Worm (Caenorhabditis elegans): ENCODE data around the gene vab-15.

Gene vab-15

DNA sequence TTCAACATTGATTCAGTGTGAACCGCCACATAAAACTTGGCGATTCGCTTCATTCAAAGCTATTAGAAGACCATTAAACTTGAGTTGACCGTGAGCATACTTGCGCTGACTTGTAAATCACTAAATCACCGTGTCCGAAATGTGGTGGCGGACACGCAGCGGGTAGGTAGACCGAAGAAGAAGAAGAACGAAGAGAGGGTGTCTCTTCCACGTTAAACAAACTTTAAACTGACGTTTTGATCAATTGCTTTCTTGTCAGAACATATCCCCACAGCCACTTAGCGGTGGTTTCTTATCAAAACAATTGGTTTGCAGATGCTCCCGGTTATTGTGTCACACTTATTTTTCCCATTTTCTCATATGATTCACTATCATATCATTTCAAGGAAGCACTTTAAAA, 3.5 kb upstream of the vab-15 start:
- TF ChIP-seq pqm-1 (tag; optimal IDR thresholded peaks at IDR 0.05) (no peak), arid-1 (GFP tag; conservative IDR thresholded peaks at IDR 0.05) (no peak), set-16 (GFP tag; IDR thresholded peaks at IDR 0.05) (no peak), hlh-30 (tag; optimal IDR thresholded peaks at IDR 0.05; ENCODE audit: insufficient read depth) (no peak), daf-19 (GFP tag; conservative IDR thresholded peaks at IDR 0.05) (no peak), Y75B8A.6 (GFP tag; IDR thresholded peaks at IDR 0.05) (no peak), lin-15B (tag; optimal IDR thresholded peaks at IDR 0.05) (no peak), R02D3.7 (tag; optimal IDR thresholded peaks at IDR 0.05) (no peak)

DNA sequence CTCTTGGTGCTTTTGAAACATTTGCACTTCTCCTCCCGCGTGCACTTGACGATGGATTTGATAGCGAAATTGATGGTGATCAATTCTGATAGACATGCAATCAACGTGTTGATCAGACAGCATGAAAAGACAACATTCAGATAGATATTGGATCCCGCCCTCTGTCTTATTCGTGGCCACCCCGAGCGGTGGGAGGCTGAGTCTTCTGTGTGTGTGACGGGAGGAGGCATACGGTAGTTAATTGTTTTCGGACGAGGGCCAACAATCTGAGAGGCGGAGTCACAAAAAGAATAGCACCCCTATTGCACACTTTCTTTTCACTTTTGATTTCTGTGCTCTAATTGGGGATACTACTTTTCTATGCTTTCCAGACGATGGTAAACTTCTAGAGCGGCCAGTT, 1.2 kb upstream of the vab-15 start:
- no peak for TF ChIP-seq mdl-1 (tag; optimal IDR thresholded peaks at IDR 0.05)
- no peak for TF ChIP-seq dmd-6 (GFP tag; IDR thresholded peaks at IDR 0.05)
- TF ChIP-seq egl-27 (tag; optimal IDR thresholded peaks at IDR 0.05) = no peak

DNA sequence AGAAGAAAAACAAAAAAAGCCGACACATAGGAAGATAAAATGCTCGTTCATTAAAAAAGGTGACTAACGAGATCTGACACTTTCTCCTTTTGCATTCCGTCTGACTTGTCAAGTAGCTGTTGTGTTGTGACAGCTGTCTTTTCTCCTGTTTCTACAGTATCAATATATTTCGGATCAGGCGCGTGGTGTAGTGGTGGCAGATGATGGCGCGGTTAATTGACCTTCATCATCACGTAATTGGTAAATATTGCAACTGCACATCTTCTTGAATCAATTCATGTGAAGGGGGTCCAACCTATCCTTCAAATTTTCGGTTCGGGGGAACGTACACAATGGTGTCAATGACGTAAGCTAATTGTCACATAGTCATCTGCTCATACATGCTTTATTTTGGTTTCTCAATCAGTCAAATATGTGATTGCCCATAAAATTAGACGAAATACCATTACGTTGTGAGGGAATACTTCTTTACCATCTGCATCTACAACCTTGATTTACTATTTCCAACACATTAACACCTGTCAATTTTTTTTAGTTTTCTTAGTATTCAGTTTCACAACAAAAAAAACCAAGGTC, 1.2 kb downstream of the vab-15 start:
- no peak for TF ChIP-seq daf-16 (GFP tag; optimal IDR thresholded peaks at IDR 0.05)
- TF ChIP-seq daf-16 (tag; optimal IDR thresholded peaks at IDR 0.05) = no peak
- TF ChIP-seq unc-62 (GFP tag; optimal IDR thresholded peaks at IDR 0.05 in 1 of 2) = peak in 1 of 2 experiments; percentile 92
- no peak for TF ChIP-seq unc-62 (tag; optimal IDR thresholded peaks at IDR 0.05)

DNA sequence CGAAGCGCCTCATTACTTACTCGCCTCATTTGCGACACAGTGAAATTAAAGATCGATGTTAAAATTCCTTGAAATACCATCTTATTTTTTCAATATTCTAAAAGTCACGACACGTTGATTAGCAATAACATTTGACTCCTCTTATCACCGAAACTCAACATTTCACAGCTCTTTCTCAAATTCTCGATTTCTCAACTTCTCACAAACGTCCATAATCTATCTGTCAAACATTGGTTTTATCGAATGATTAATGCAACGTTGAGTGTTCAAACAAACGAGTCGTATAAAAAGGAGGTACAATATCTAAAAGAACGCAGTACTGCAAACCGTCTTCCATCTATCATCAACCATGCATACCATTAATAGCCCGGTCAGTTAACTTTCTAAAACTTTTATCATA, 3.2 kb downstream of the vab-15 start, which contains the start of gene lec-8:
TSS of gene lec-8 (plus strand) at position 314 of the 400 bp plus-strand sequence.
- TF ChIP-seq R02D3.7 (tag; optimal IDR thresholded peaks at IDR 0.05) (no peak), T26A8.4 (GFP tag; IDR thresholded peaks at IDR 0.05) (no peak), aly-2 (tag; optimal IDR thresholded peaks at IDR 0.05) (no peak), daf-19 (GFP tag; conservative IDR thresholded peaks at IDR 0.05) (no peak), aha-1 (tag) (peak; percentile 82), F44E2.7 (GFP tag; IDR thresholded peaks at IDR 0.05) (no peak), D1046.2 (GFP tag; IDR thresholded peaks at IDR 0.05) (no peak), nhr-28 (tag; optimal IDR thresholded peaks at IDR 0.05) (peak; percentile 68), nhr-10 (tag; optimal IDR thresholded peaks at IDR 0.05) (no peak), nhr-42 (GFP tag; IDR thresholded peaks at IDR 0.05) (no peak), daf-16 (GFP tag; optimal IDR thresholded peaks at IDR 0.05) (no peak), daf-16 (tag; optimal IDR thresholded peaks at IDR 0.05) (peak; percentile 81), dve-1 (tag; optimal IDR thresholded peaks at IDR 0.05; ENCODE audit: insufficient read depth) (peak; percentile 84), hlh-30 (tag; optimal IDR thresholded peaks at IDR 0.05; ENCODE audit: insufficient read depth) (no peak), nhr-111 (GFP tag; optimal IDR thresholded peaks at IDR 0.05) (no peak), hlh-11 (tag; optimal IDR thresholded peaks at IDR 0.05) (peak; percentile 65), nhr-76 (tag; optimal IDR thresholded peaks at IDR 0.05) (no peak), T20F7.1 (GFP tag; optimal IDR thresholded peaks at IDR 0.05) (peak; percentile 45), ztf-11 (tag; optimal IDR thresholded peaks at IDR 0.05) (no peak), snpc-4 (tag; optimal IDR thresholded peaks at IDR 0.05) (no peak), nhr-237 (tag; optimal IDR thresholded peaks at IDR 0.05) (no peak), tra-1 (GFP tag; IDR thresholded peaks at IDR 0.05) (peak; percentile 80; the same call in 1 of the 2 replicates), pha-4 (GFP tag; IDR thresholded peaks at IDR 0.05) (no peak), pha-4 (tag; optimal IDR thresholded peaks at IDR 0.05) (no peak), ceh-20 (GFP tag; IDR thresholded peaks at IDR 0.05) (peak; percentile 72; the same call in 1 of the 2 replicates), dpl-1 (GFP tag; optimal IDR thresholded peaks at IDR 0.05) (no peak), arid-1 (GFP tag; conservative IDR thresholded peaks at IDR 0.05) (no peak), lin-13 (GFP tag; optimal IDR thresholded peaks at IDR 0.05) (no peak), nhr-41 (GFP tag; IDR thresholded peaks at IDR 0.05) (no peak), pqm-1 (tag; optimal IDR thresholded peaks at IDR 0.05) (peak; percentile 47), php-3 (GFP tag; IDR thresholded peaks at IDR 0.05) (peak; percentile 69), nhr-77 (tag; optimal IDR thresholded peaks at IDR 0.05) (peak; percentile 28), dmd-6 (GFP tag; IDR thresholded peaks at IDR 0.05) (peak; percentile 81), F49E8.2 (tag; optimal IDR thresholded peaks at IDR 0.05; ENCODE audit: borderline replicate concordance) (no peak), mdl-1 (tag; optimal IDR thresholded peaks at IDR 0.05) (no peak)
